Fruit fly (Drosophila melanogaster) whole organism: Measurements from ENCODE around the gene Sgs5.

ENCODE experiments used
- CG8478 ChIP-seq: fragments of >200 bp; optimal IDR thresholded peaks from 2 replicates; lab custom pipeline; 2018; ENCODE audit warnings: inconsistent platforms
- Dll ChIP-seq: fragments of >200 bp; optimal IDR thresholded peaks from 2 replicates; lab custom pipeline; 2017
- EcR ChIP-seq, 2 experiments: fragments of >200 bp; optimal IDR thresholded peaks; 2 replicates each; lab custom pipeline; 2017; ENCODE audit warnings: missing biosample characterization in 2 of 2, missing genetic modification characterization in 2 of 2, missing genetic modification reagents in 2 of 2
- pan ChIP-seq: fragments of >200 bp; optimal IDR thresholded peaks from 2 replicates; lab custom pipeline; 2017
- psq ChIP-seq: fragments of >200 bp; optimal IDR thresholded peaks from 2 replicates; lab custom pipeline; 2017
- usp ChIP-seq: fragments of >200 bp; optimal IDR thresholded peaks from 2 replicates; lab custom pipeline; 2017; ENCODE audit warnings: missing biosample characterization, missing genetic modification characterization, mixed read lengths

The Sgs5 gene

DNA sequence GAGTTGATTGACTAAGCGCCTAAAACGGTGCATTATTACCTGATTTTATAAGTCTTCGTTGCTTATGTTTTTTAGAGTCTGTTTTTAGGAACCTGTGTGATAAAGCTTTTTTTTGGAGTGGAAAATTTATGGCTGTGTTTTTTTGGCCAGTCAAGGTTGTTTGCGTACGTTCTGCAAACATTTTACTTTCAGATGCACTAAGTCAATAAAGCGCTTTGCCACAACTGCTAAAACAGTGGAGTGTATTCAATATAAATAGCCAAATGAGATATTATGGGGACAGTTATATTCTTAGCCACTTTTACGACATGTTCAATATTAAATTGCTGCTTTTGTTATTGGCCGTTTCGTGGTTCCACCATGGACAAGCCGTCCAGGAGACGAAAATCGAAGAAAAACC lies at the start of gene Sgs5:
TSS of gene Sgs5 (plus strand) at position 279 of the 400 bp plus-strand sequence.
- TF ChIP-seq psq (lab: Kevin White, UChicago) (no peak), EcR (GFP tag; optimal IDR thresholded peaks at IDR 0.05; lab: Kevin White, UChicago) (no peak), CG8478 (no peak), Dll (lab: Kevin White, UChicago) (no peak), pan (lab: Kevin White, UChicago) (no peak), usp (GFP tag; lab: Kevin White, UChicago) (no peak)

DNA sequence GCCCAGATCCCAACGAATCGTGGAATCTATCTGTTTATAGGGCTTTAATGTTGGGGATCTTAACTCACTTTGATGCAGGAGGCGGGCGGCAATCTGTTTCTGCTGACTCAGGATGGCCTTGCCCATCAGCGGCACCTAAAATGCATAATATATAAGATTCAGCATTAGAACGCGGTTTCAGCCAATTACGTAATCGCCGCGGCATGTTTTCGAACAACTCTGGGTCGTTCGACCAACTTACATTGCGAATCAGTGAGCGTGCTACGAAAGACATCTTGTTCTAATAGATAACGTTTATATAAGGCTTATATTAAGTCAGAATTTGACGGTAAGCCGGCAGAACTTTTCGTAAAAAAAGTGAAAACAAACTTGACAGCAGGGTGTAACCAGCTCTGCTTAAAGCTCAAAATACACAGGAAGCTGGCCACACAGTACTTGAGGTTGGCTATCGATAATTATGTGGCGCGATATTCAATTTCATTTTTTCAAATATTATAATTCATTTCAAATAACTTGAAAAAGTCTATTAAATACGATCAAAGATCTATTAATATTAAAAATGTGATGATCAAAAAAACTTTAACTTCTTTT lies 49.0 kb upstream of the Sgs5 start, which contains the start of gene Prx3:
TSS of gene Prx3 (minus strand) at position 417 of the 591 bp plus-strand sequence.
- no peak for TF ChIP-seq CG8478
- no peak for TF ChIP-seq psq (lab: Kevin White, UChicago)
- no peak for TF ChIP-seq usp (GFP tag; lab: Kevin White, UChicago)
- TF ChIP-seq pan (lab: Kevin White, UChicago) = no peak
- no peak for TF ChIP-seq EcR (GFP tag; optimal IDR thresholded peaks at IDR 0.05; lab: Kevin White, UChicago)
- TF ChIP-seq Dll (lab: Kevin White, UChicago) = no peak

DNA sequence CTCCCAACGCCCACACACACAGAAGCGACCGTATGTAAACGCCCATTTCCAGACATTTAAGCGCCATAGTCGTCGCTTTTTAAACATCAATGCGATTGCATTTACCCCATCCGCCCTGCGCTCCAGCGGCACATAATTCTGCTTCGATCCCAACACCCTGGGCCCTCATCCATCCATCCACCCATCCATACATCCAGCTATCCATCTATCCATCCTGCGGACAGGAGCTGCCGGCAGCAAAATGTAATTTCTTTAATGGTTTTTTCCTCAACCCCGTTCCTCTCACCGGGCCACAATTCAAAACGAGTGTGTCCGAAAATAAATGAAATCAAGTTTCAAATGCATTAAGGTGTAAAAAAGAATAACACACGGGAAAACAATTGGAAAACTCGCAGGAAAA lies 45.2 kb upstream of the Sgs5 start:
- TF ChIP-seq psq (lab: Kevin White, UChicago) (no peak), Dll (lab: Kevin White, UChicago) (no peak), usp (GFP tag; lab: Kevin White, UChicago) (no peak), pan (lab: Kevin White, UChicago) (no peak), CG8478 (no peak), EcR (GFP tag; optimal IDR thresholded peaks at IDR 0.05; lab: Kevin White, UChicago) (no peak)

DNA sequence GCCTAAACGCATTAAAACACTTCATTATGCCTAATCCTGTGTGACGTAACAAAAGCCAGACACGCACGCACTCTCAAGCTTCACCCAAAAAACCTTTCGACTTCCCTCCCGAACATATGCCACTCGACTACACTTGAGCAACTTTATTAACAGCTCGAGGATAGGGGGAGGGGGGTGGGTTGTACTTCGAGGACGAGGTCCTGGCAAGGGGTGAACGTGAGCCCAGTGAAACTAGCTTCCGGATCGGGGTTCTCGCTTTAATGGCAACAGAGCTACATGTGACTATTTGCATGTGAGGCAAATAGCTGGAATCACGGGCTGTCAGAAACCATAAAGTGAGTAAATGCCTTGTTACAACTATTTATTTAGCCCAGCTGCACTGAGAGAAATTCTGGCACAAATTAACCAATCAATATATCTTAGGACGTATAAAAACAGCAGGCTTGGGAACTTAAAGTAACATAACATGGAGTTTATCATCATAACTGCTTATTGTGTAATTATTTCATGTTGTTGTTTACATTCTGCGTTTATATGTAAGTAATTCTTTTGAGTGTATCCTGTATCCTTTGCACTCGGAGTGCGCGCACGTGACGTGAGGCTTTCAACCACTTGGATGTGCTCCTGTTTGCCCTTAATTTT lies 44.2 kb upstream of the Sgs5 start:
- no peak for TF ChIP-seq CG8478
- no peak for TF ChIP-seq psq (lab: Kevin White, UChicago)
- no peak for TF ChIP-seq EcR (GFP tag; optimal IDR thresholded peaks at IDR 0.05; lab: Kevin White, UChicago)

DNA sequence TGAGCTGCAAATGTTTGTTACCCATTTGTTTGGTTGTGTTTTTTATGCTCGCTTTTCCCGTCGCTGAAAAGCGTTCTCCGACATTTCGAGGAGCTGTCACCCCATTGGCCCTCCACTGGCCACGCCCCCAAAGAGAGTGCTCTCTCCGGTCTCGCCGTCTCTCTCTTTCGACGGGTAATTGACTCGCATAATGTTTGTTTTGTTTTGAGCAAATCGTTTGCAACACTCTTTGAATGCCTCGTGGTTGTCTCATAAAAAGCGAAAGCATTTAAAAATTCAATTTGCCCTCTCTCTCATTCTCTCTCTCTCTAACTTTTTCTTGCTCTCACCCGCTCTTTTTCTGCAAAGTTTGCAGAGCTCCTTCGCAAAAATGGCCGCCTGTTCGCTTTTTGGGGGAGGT lies 37.7 kb upstream of the Sgs5 start:
- TF ChIP-seq Dll (lab: Kevin White, UChicago) (peak; percentile 43), EcR (GFP tag; optimal IDR thresholded peaks at IDR 0.05; lab: Kevin White, UChicago) (no peak)

DNA sequence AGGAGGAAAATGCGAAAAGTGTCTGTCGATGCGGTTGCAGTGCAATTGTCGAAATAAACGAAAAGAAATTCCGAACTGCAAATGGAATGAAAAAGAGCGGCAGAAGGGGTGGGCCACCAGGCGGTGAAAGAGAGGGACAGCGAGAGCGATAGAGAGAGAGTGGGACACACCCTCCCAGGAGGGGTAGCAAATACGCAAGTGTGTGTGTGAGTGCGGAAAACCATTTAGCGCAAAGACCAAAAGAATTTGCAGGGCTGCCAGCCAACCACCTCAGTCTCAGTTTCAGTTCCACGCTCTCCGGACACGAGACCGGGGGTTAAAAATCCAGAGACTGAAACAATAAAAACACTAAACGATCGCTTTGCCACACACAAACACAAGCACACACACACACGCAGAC lies 36.5 kb upstream of the Sgs5 start, which contains the start of gene Hmx:
TSS of gene Hmx (plus strand) at position 301 of the 400 bp plus-strand sequence.
- no peak for TF ChIP-seq psq (lab: Kevin White, UChicago)
- TF ChIP-seq EcR (GFP tag; optimal IDR thresholded peaks at IDR 0.05; lab: Kevin White, UChicago) = no peak
- no peak for TF ChIP-seq pan (lab: Kevin White, UChicago)
- no peak for TF ChIP-seq CG8478
- no peak for TF ChIP-seq Dll (lab: Kevin White, UChicago)
- TF ChIP-seq usp (GFP tag; lab: Kevin White, UChicago) = no peak

DNA sequence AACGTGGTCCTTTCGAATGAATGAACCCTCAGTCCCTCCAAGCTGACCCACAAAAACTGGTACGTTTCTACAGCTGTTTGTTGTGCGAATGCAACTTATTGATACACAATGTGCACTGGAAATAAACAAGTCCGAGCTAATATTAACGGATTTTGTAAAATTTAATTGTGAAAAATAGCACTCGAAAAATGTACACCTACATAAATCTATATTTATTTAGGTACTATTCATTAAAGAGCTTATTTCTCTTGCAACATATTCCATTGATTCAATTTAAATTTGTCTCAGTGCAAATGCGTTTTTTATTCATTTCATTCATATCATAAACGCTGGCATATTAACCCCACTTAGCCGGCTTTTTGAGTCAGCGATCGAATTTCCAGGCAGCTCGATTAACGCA lies 34.0 kb upstream of the Sgs5 start:
- TF ChIP-seq Dll (lab: Kevin White, UChicago) (no peak), CG8478 (no peak), EcR (GFP tag; optimal IDR thresholded peaks at IDR 0.05; lab: Kevin White, UChicago) (no peak), pan (lab: Kevin White, UChicago) (no peak), psq (lab: Kevin White, UChicago) (no peak), usp (GFP tag; lab: Kevin White, UChicago) (no peak)

DNA sequence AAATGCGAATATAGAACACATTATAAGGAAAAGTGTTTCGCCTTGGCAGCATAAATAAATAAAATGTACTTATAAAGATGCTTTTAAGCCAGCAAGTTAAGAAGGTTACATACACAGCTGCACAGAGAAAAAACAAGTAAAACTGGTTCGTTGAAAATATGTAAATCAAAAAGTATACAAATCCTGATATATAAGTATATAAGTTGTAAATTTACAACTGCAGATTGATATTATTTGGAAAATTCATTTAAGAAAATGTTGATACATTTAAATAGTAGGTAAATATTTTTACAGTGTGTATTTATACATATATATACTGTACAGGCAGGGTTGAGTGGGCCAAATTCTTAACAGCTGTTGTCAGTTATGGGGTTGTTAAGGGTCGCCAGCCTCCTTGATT lies 30.3 kb upstream of the Sgs5 start:
- TF ChIP-seq usp (GFP tag; lab: Kevin White, UChicago) (no peak), CG8478 (no peak), EcR (GFP tag; optimal IDR thresholded peaks at IDR 0.05; lab: Kevin White, UChicago) (no peak), pan (lab: Kevin White, UChicago) (no peak), Dll (lab: Kevin White, UChicago) (no peak), psq (lab: Kevin White, UChicago) (no peak)

DNA sequence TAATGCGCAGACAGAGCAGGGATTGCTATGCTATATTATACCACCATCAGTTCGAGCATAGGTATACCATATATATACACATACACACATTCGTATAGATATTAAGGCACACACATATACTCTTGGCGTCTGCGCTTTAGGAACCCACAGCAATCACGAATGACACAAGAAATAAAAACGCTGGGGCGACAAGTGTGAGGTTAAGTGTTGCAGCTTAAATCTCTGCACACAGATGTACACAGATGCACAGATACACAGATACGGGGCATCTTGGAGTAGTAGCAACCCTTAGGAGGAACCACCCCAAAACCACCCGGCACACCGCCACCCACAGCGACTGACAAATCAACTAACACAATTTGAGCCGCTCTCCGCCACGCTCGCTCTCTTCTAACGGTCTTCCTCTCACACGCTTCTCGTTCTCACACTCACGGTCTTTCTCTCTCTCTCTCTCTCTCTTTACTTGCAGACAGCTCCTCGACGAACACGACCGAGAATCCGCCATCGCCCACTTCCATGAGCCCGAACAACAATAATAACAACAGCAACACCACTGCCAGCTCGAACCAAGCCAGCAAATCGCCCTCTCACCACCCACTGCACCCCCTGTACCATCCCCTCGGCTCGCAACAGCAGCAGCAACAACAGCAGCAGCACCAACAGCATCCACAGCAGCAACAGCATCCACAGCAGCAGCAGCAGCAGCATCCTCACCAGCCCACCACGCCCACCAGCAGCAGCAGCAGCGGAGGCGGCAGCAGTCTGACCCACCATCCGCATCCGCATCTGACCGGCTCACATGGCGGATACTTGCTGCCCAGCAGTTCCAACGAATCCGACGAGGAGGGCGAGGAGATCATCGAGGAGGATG lies 28.3 kb upstream of the Sgs5 start:
- TF ChIP-seq Dll (lab: Kevin White, UChicago) = no peak
- TF ChIP-seq CG8478 = no peak
- no peak for TF ChIP-seq psq (lab: Kevin White, UChicago)
- TF ChIP-seq EcR (GFP tag; optimal IDR thresholded peaks at IDR 0.05; lab: Kevin White, UChicago) = no peak
- no peak for TF ChIP-seq usp (GFP tag; lab: Kevin White, UChicago)

DNA sequence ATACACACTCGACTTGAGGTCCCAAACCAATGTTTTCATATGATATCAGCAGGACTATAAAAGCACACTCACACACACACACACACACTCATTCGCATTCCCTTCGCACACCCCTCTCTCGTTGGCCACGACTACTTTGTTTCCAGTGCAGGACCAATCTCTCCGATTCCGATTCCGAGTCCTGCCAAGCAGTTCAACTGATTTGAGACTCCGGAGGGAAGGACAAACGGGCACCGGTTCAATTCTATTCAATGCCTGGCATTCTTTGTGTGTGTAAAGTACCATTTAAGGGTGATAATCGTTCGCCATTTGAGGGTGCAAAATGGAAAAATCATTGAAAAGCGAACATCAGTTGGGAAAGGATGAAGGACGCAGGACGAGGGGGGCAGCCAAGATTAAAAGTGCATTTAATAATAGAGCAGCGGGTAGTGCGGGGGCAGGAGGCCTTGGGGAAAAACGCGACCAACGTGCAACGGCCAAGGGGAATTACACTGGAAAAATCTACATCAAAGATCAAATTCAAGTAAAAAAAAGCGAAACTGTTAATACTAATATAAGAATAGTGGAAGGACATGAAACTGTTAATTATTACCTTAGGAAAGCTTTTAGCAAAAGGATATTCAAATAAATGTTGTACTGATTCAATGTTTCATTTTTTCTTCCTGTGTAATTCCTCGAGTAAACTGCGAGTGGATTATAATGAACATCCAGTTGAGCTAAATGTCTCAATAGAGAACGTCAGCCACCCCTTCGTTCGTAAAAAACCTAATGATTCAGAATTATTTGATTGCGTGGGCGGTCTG lies 11.3 kb upstream of the Sgs5 start:
- no peak for TF ChIP-seq Dll (lab: Kevin White, UChicago)
- no peak for TF ChIP-seq pan (lab: Kevin White, UChicago)
- TF ChIP-seq psq (lab: Kevin White, UChicago) = no peak

DNA sequence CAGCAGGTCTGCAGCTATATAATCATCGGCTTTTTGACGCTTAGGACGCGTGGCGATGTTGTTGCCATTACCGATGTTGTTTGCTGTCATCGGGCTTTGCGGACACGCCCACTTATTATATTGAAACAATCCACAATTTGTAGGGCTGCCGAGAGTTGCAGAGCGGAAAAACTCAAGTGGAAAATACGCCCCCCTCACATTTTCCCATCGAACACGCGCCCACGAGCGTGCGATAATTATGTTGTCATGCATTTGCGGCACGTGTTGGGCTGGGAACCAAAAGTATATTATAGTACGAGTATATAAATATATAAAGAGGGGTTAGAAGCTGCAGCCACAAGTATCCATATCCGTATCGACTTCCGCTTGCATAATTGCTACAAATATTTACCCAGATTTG lies 6.4 kb upstream of the Sgs5 start:
- no peak for TF ChIP-seq usp (GFP tag; lab: Kevin White, UChicago)
- no peak for TF ChIP-seq Dll (lab: Kevin White, UChicago)
- no peak for TF ChIP-seq pan (lab: Kevin White, UChicago)
- TF ChIP-seq EcR (GFP tag; optimal IDR thresholded peaks at IDR 0.05; lab: Kevin White, UChicago) = no peak
- TF ChIP-seq psq (lab: Kevin White, UChicago) = no peak
- TF ChIP-seq CG8478 = no peak
